Worm (Caenorhabditis elegans): ENCODE data around the gene phlp-2.
A peak's percentile ranks its signal among the peaks of the same experiment; 100 is the strongest.

Gene phlp-2

DNA sequence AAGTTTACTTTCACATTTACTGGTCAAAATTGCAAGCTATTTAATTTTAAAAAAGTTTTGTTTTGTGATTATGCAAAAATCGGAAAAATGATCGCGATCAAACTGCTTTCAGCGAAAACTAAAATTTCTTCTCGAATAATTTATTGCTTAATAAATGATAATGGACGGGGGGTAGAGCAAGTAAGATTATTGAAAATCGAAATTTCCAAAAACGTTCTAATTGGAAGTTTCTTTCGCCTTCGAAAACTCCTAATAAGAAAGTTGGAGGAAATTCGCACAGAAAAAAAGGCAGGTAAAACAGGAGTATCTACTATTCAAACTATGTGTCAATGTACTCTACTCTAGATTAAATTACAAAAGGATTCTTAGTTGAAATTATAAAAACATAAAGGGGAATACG is 37.1 kb upstream of the phlp-2 start (continued):
- TF ChIP-seq ztf-26 (tag; optimal IDR thresholded peaks at IDR 0.05) (no peak), snpc-3.4 (tag; optimal IDR thresholded peaks at IDR 0.05) (peak; percentile 23), dox-1 (GFP tag; IDR thresholded peaks at IDR 0.05) (peak; percentile 3; the same call in 1 of the 2 replicates), Y79H2A.3 (GFP tag; conservative IDR thresholded peaks at IDR 0.05) (0 out of 2 replicates have a peak, but pooled peaks have one; percentile 44), rec-8 (tag; optimal IDR thresholded peaks at IDR 0.05) (no peak), D2030.7 (GFP tag; IDR thresholded peaks at IDR 0.05) (peak; percentile 63), lsy-27 (tag; optimal IDR thresholded peaks at IDR 0.05; ENCODE audit: borderline replicate concordance, insufficient read depth) (no peak), tlf-1 (GFP tag; optimal IDR thresholded peaks at IDR 0.05) (peak; percentile 72), F57A8.1 (GFP tag; optimal IDR thresholded peaks at IDR 0.05) (no peak), nhr-80 (tag; optimal IDR thresholded peaks at IDR 0.05) (no peak), egl-18 (GFP tag; IDR thresholded peaks at IDR 0.05) (no peak), lir-1 (GFP tag; conservative IDR thresholded peaks at IDR 0.05) (no peak), ceh-40 (GFP tag; IDR thresholded peaks at IDR 0.05) (no peak), F55B11.4 (tag; optimal IDR thresholded peaks at IDR 0.05; ENCODE audit: borderline replicate concordance, insufficient read depth) (no peak), F37B4.10 (GFP tag; IDR thresholded peaks at IDR 0.05) (no peak), die-1 (tag; optimal IDR thresholded peaks at IDR 0.05) (peak; percentile 54), chd-7 (tag; optimal IDR thresholded peaks at IDR 0.05) (peak; percentile 42), madf-3 (GFP tag; IDR thresholded peaks at IDR 0.05) (peak; percentile 85), K12H6.12 (tag; optimal IDR thresholded peaks at IDR 0.05) (no peak), zim-3 (tag; optimal IDR thresholded peaks at IDR 0.05) (peak; percentile 63), ceh-79 (tag; optimal IDR thresholded peaks at IDR 0.05) (peak; percentile 69), snpc-1.1 (tag; optimal IDR thresholded peaks at IDR 0.05; ENCODE audit: insufficient read depth) (peak; percentile 63), nhr-120 (GFP tag; IDR thresholded peaks at IDR 0.05) (no peak), rcor-1 (GFP tag; IDR thresholded peaks at IDR 0.05) (no peak), Y56A3A.18 (GFP tag; IDR thresholded peaks at IDR 0.05) (no peak), lag-1 (GFP tag; IDR thresholded peaks at IDR 0.05) (no peak), unc-62 (GFP tag; optimal IDR thresholded peaks at IDR 0.05) (no peak), bed-2 (GFP tag; IDR thresholded peaks at IDR 0.05) (no peak), pbrm-1 (GFP tag; IDR thresholded peaks at IDR 0.05) (0 out of 2 replicates have a peak, but pooled peaks have one; percentile 36), F52B5.7 (tag; optimal IDR thresholded peaks at IDR 0.05) (no peak), B0336.3 (GFP tag; IDR thresholded peaks at IDR 0.05) (peak; percentile 69), Y67H2A.10 (GFP tag; conservative IDR thresholded peaks at IDR 0.05) (no peak), fkh-3 (tag; optimal IDR thresholded peaks at IDR 0.05) (peak; percentile 54), B0019.2 (GFP tag; conservative IDR thresholded peaks at IDR 0.05) (no peak), Y53F4B.3 (GFP tag; IDR thresholded peaks at IDR 0.05) (no peak), madf-6 (GFP tag; IDR thresholded peaks at IDR 0.05) (peak; percentile 68), hrde-1 (tag; optimal IDR thresholded peaks at IDR 0.05; ENCODE audit: borderline replicate concordance) (peak; percentile 92), ceh-27 (GFP tag; optimal IDR thresholded peaks at IDR 0.05) (no peak), ets-4 (GFP tag; optimal IDR thresholded peaks at IDR 0.05) (no peak), atf-7 (tag; optimal IDR thresholded peaks at IDR 0.05) (peak; percentile 68), madf-10 (tag; optimal IDR thresholded peaks at IDR 0.05) (no peak), mcd-1 (GFP tag; IDR thresholded peaks at IDR 0.05) (no peak), mel-28 (tag; optimal IDR thresholded peaks at IDR 0.05; ENCODE audit: borderline replicate concordance) (no peak), attf-5 (GFP tag; optimal IDR thresholded peaks at IDR 0.05) (no peak), mes-4 (tag; optimal IDR thresholded peaks at IDR 0.05) (peak; percentile 83), ceh-58 (GFP tag; IDR thresholded peaks at IDR 0.05) (no peak), ama-1 (optimal IDR thresholded peaks at IDR 0.05) (no peak), ama-1 (GFP tag; optimal IDR thresholded peaks at IDR 0.05) (peak in 1 of 2 experiments; percentile 81), F10E7.11 (tag; optimal IDR thresholded peaks at IDR 0.05) (peak; percentile 79)
